Worm (Caenorhabditis elegans) whole organism, L3 larva: Measurements from ENCODE around the gene srh-185.

Experiments used
- R02D3.7 ChIP-seq: fragments of 150-350 bp; optimal IDR thresholded peaks from 2 replicates; lab custom pipeline; 2014; ENCODE audit warnings: missing biosample characterization, missing genetic modification characterization
- aly-2 ChIP-seq: fragments of 150-350 bp; optimal IDR thresholded peaks from 2 replicates; lab custom pipeline; 2014; ENCODE audit warnings: missing biosample characterization, missing genetic modification characterization
- ama-1 ChIP-seq: fragments of 150-350 bp; optimal IDR thresholded peaks from 2 replicates; lab custom pipeline; 2018
- lin-39 ChIP-seq: fragments of 150-350 bp; optimal IDR thresholded peaks from 2 replicates; lab custom pipeline; 2018; ENCODE audit warnings: missing biosample characterization, missing genetic modification reagents, missing genetic modification characterization
- nhr-12 ChIP-seq: fragments of 150-350 bp; optimal IDR thresholded peaks from 2 replicates; lab custom pipeline; 2014; ENCODE audit warnings: missing biosample characterization, missing genetic modification characterization
- nhr-237 ChIP-seq: fragments of 150-350 bp; optimal IDR thresholded peaks from 2 replicates; lab custom pipeline; 2014; ENCODE audit warnings: missing biosample characterization, missing genetic modification characterization
- nhr-28 ChIP-seq: fragments of 150-350 bp; optimal IDR thresholded peaks from 2 replicates; lab custom pipeline; 2014; ENCODE audit warnings: missing biosample characterization, missing genetic modification characterization
- nhr-76 ChIP-seq: fragments of 150-350 bp; sonication (generic microtip); optimal IDR thresholded peaks from 5 replicates; lab custom pipeline; 2014; ENCODE audit warnings: missing biosample characterization, missing genetic modification characterization
- skn-1 ChIP-seq: fragments of 150-350 bp; optimal IDR thresholded peaks from 2 replicates; lab custom pipeline; 2014; ENCODE audit warnings: missing biosample characterization, missing genetic modification characterization
- unc-62 ChIP-seq: fragments of 150-350 bp; sonication (generic microtip); optimal IDR thresholded peaks from 4 replicates; lab custom pipeline; 2014; ENCODE audit warnings: missing biosample characterization, missing genetic modification reagents, missing genetic modification characterization
- ztf-11 ChIP-seq: fragments of 150-350 bp; optimal IDR thresholded peaks from 2 replicates; lab custom pipeline; 2014; ENCODE audit warnings: missing biosample characterization, missing genetic modification characterization

- TF ChIP-seq ama-1, result no peak
- no peak for TF ChIP-seq aly-2 (tag; lab: Kevin White, UChicago)
- no peak for TF ChIP-seq lin-39
- no peak for TF ChIP-seq nhr-28
- no peak for TF ChIP-seq nhr-12 (tag; lab: Kevin White, UChicago)
- no peak for TF ChIP-seq nhr-237
- TF ChIP-seq unc-62 (GFP tag; lab: Kevin White, UChicago), result no peak
- TF ChIP-seq R02D3.7 (tag; lab: Kevin White, UChicago), result no peak
- no peak for TF ChIP-seq skn-1 (tag; lab: Kevin White, UChicago)
- TF ChIP-seq nhr-76, result no peak
- TF ChIP-seq ztf-11 (tag; lab: Kevin White, UChicago), result no peak
These were observed 15.4 kb downstream of the srh-185 start, which contains the start of gene srt-7 for ce11 chrV:3081471-3081870.
